Worm (Caenorhabditis elegans) whole organism, mixed stage, embryonic: ENCODE results near the gene tag-18.

Source experiments
- bed-3 ChIP-seq: fragments of 200-800 bp; sonication (Bioruptor generic); optimal IDR thresholded peaks from 3 replicates; lab custom pipeline; 2018; ENCODE audit warnings: mild to moderate bottlenecking, missing genetic modification characterization, moderate library complexity, missing compliant biosample characterization
- mab-5 ChIP-seq: fragments of 150-350 bp; optimal IDR thresholded peaks from 2 replicates; lab custom pipeline; 2014; ENCODE audit warnings: missing biosample characterization, missing genetic modification characterization
- mep-1 ChIP-seq: fragments of 150-350 bp; optimal IDR thresholded peaks from 2 replicates; lab custom pipeline; 2017; ENCODE audit warnings: missing biosample characterization, missing genetic modification reagents, missing genetic modification characterization, inconsistent platforms
- nhr-28 ChIP-seq: fragments of 150-350 bp; optimal IDR thresholded peaks from 2 replicates; lab custom pipeline; 2014; ENCODE audit warnings: missing biosample characterization, missing genetic modification characterization
- ztf-11 ChIP-seq: fragments of 150-350 bp; optimal IDR thresholded peaks from 2 replicates; lab custom pipeline; 2014; ENCODE audit warnings: missing biosample characterization, missing genetic modification characterization

DNA sequence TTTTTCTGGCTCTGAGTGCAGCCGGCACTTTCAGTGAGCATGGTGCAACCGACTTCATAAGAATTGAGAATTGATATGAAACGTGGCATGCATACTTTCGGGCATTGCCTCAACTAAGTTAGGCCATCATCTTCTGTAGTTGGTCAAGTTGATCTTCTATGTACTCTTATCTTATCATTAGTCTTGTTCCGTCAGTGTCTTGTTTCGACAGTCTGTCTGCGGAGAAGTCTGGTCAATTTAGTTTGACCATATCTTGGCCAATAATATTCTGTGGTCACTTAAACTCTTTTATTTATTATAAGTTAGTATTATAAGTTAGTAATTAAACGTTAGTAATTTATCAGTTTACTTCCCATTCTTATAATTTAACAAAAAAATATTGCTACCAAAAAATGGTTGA is 22.4 kb upstream of the tag-18 start:
- TF ChIP-seq ztf-11 (tag; lab: Kevin White, UChicago), result no peak
- no peak for TF ChIP-seq mab-5 (tag; lab: Kevin White, UChicago)
- TF ChIP-seq nhr-28 (tag; lab: Kevin White, UChicago), result no peak
- no peak for TF ChIP-seq mep-1 (tag; lab: Kevin White, UChicago)
- TF ChIP-seq bed-3, result no peak
